Fruit fly (Drosophila melanogaster): ENCODE measurements around the gene Mkrn1.

Gene Mkrn1

DNA sequence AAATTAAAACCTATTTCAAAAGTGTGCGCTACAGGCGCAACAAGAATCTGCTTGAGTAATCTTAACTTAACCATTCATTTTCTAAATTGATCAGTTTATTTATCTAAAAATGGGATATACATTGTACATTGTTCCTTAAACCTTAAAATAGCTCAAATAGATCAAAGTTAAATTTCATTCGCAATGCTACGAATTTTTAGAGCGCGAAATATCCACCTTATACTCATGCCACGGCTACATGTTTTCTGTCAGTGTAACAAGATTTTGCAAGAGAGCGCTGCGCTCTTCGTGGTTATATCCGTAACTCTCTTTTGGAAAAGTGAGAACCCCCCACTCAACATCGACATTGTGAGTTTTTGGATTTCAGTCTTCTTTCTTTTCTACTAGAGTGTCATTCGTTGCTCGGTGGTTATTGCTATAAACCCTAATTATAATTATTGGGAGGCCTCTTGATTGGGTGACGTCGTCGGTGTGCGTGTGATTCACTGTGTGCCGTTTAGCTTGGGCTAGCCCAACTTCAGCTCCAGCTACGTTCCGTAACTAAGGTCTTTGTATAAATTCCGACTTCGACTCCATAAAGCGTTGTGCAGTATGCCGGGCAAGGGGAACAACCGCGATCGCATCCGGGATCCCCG is 23.9 kb downstream of the Mkrn1 start (continued):
- TF ChIP-seq Doc3 (GFP tag; IDR thresholded peaks at IDR 0.05; ENCODE audit: partially characterized antibody) (no peak), Sry-δ (GFP tag; optimal IDR thresholded peaks at IDR 0.05) (no peak), CG11504 (tag; optimal IDR thresholded peaks at IDR 0.05) (peak; percentile 62), CG18764 (GFP tag; optimal IDR thresholded peaks at IDR 0.05) (no peak), CG5953 (GFP tag; IDR thresholded peaks at IDR 0.05) (no peak), CG9727 (GFP tag; optimal IDR thresholded peaks at IDR 0.05) (peak; percentile 15), CG1832 (GFP tag; optimal IDR thresholded peaks at IDR 0.05) (no peak), odd (GFP tag; optimal IDR thresholded peaks at IDR 0.05) (no peak), CG4282 (GFP tag; optimal IDR thresholded peaks at IDR 0.05) (no peak), CG12155 (GFP tag; optimal IDR thresholded peaks at IDR 0.05) (peak; percentile 16), CG17359 (tag; optimal IDR thresholded peaks at IDR 0.05) (peak; percentile 38), Asciz (GFP tag; optimal IDR thresholded peaks at IDR 0.05) (peak; percentile 19), ind (GFP tag; optimal IDR thresholded peaks at IDR 0.05) (peak; percentile 39), CG32772 (GFP tag; IDR thresholded peaks at IDR 0.05) (no peak), lab (GFP tag; optimal IDR thresholded peaks at IDR 0.05) (peak; percentile 67), CG1233 (GFP tag; optimal IDR thresholded peaks at IDR 0.05) (no peak), Bdp1 (GFP tag; optimal IDR thresholded peaks at IDR 0.05) (no peak), kay (GFP tag; optimal IDR thresholded peaks at IDR 0.05) (no peak), eyg (GFP tag; optimal IDR thresholded peaks at IDR 0.05) (no peak), Side (GFP tag; optimal IDR thresholded peaks at IDR 0.05) (no peak), HLH4C (GFP tag; IDR thresholded peaks at IDR 0.05; ENCODE audit: partially characterized antibody) (no peak), Meics (GFP tag; optimal IDR thresholded peaks at IDR 0.05) (peak; percentile 47), chm (GFP tag; IDR thresholded peaks at IDR 0.05) (no peak), gce (GFP tag; IDR thresholded peaks at IDR 0.05) (no peak), bowl (GFP tag; IDR thresholded peaks at IDR 0.05) (no peak), CG18011 (GFP tag; optimal IDR thresholded peaks at IDR 0.05) (no peak), gsb-n (tag; optimal IDR thresholded peaks at IDR 0.05) (no peak), stwl (tag; optimal IDR thresholded peaks at IDR 0.05) (no peak), CG32767 (GFP tag; IDR thresholded peaks at IDR 0.05) (no peak), peb (GFP tag; IDR thresholded peaks at IDR 0.05) (no peak), tup (GFP tag; optimal IDR thresholded peaks at IDR 0.05) (no peak), cas (GFP tag; IDR thresholded peaks at IDR 0.05) (no peak), en (GFP tag; optimal IDR thresholded peaks at IDR 0.05) (no peak), CG3838 (GFP tag; optimal IDR thresholded peaks at IDR 0.05) (no peak), Dip2 (GFP tag; IDR thresholded peaks at IDR 0.05) (no peak), Xbp1 (GFP tag; optimal IDR thresholded peaks at IDR 0.05) (peak; percentile 55), Gsc (GFP tag; IDR thresholded peaks at IDR 0.05) (no peak), CG12236 (GFP tag; optimal IDR thresholded peaks at IDR 0.05) (no peak), CG14965 (GFP tag; optimal IDR thresholded peaks at IDR 0.05; ENCODE audit: borderline replicate concordance) (no peak), CG30403 (GFP tag; optimal IDR thresholded peaks at IDR 0.05) (peak; percentile 55), CG16863 (GFP tag; optimal IDR thresholded peaks at IDR 0.05) (no peak), CkIIα-i1 (GFP tag; IDR thresholded peaks at IDR 0.05) (no peak), zen (tag; optimal IDR thresholded peaks at IDR 0.05) (no peak), ranshi (GFP tag; IDR thresholded peaks at IDR 0.05) (no peak), Jarid2 (GFP tag; optimal IDR thresholded peaks at IDR 0.05) (peak; percentile 36), toy (GFP tag; IDR thresholded peaks at IDR 0.05) (no peak), vnd (GFP tag; IDR thresholded peaks at IDR 0.05; ENCODE audit: partially characterized antibody) (no peak), D19B (GFP tag; optimal IDR thresholded peaks at IDR 0.05) (no peak), CG14050 (GFP tag; IDR thresholded peaks at IDR 0.05) (no peak), Max (GFP tag; optimal IDR thresholded peaks at IDR 0.05) (peak; percentile 4), maf-S (GFP tag; optimal IDR thresholded peaks at IDR 0.05) (peak; percentile 12)

Measured in whole organism, embryonic.